Fruit fly (Drosophila melanogaster) whole organism, wandering third instar larva: Measurements from ENCODE around the gene hoe1.

Source experiments
- CG9705 ChIP-seq: fragments of 200-800 bp; sonication (Bioruptor generic); optimal IDR thresholded peaks from 2 replicates; lab custom pipeline; 2018; ENCODE audit warnings: missing biosample characterization, mild to moderate bottlenecking, missing genetic modification characterization
- Dif ChIP-seq: fragments of 200-275, 200-300 bp; sonication (Bioruptor generic); optimal IDR thresholded peaks from 2 replicates; lab custom pipeline; 2018; ENCODE audit warnings: missing biosample characterization, missing genetic modification characterization; ENCODE audit not compliant: partially characterized antibody
- GATAd ChIP-seq: sonication (Bioruptor generic); optimal IDR thresholded peaks from 2 replicates; lab custom pipeline; 2016; ENCODE audit warnings: missing biosample characterization, missing genetic modification characterization
- Hr78 ChIP-seq: fragments of >200 bp; optimal IDR thresholded peaks from 2 replicates; lab custom pipeline; 2017; ENCODE audit warnings: missing biosample characterization, missing genetic modification characterization
- Myc ChIP-seq: fragments of >200 bp; optimal IDR thresholded peaks from 2 replicates; lab custom pipeline; 2017
- N ChIP-seq: fragments of >200 bp; optimal IDR thresholded peaks from 2 replicates; lab custom pipeline; 2018; ENCODE audit warnings: missing biosample characterization, missing external identifiers, missing genetic modification characterization
- br ChIP-seq: fragments of 200-800 bp; sonication (Bioruptor generic); optimal IDR thresholded peaks from 2 replicates; lab custom pipeline; 2016; ENCODE audit warnings: missing biosample characterization, missing genetic modification characterization
- brk ChIP-seq: fragments of 200-800 bp; sonication (Bioruptor generic); optimal IDR thresholded peaks from 2 replicates; lab custom pipeline; 2016; ENCODE audit warnings: missing biosample characterization, mild to moderate bottlenecking, missing genetic modification characterization
- fru ChIP-seq: fragments of 200-800 bp; sonication (Bioruptor generic); optimal IDR thresholded peaks from 3 replicates; lab custom pipeline; 2016; ENCODE audit warnings: missing biosample characterization, mild to moderate bottlenecking, missing genetic modification characterization
- lola ChIP-seq: fragments of >200 bp; optimal IDR thresholded peaks from 2 replicates; lab custom pipeline; 2017; ENCODE audit warnings: missing biosample characterization, missing genetic modification characterization
- pan ChIP-seq: fragments of >200 bp; optimal IDR thresholded peaks from 2 replicates; lab custom pipeline; 2017
- psq ChIP-seq: fragments of 200-800 bp; sonication (Bioruptor generic); optimal IDR thresholded peaks from 3 replicates; lab custom pipeline; 2017; ENCODE audit warnings: missing biosample characterization, mild to moderate bottlenecking, missing genetic modification characterization, moderate library complexity
- tai ChIP-seq: sonication (Bioruptor generic); optimal IDR thresholded peaks from 2 replicates; lab custom pipeline; 2016; ENCODE audit warnings: missing biosample characterization, missing genetic modification characterization

DNA sequence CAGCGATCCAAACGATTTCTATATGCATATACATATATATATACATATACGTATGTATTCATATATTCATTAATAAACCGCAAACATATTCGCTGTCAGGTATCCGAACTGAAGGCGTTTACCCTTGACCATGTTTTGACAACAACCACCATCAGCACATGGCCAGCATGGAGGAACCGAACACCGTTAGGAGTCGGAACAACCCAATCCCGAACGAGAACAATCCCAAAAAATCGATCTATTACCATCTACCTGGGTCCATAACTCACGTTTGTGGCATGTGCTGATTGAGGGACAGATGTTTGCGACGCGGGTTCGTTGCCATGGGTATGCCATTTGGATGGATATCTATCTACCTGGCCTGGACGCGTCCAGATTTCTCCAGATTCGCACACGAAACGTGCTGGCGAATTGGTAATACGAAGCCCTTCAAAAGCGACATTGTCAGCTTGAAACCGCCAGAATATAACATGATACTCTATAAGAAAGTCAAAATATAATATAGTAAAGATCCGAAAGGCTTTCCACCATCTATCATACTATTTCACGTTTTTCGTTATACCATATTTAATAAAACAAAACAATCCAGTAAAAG, 42.6 kb downstream of the hoe1 start, which contains the start of gene CG15625:
- TF ChIP-seq br (no peak), tai (GFP tag; lab: Kevin White, UChicago) (no peak), N (GFP tag; lab: Kevin White, UChicago) (no peak), Dif (no peak), lola (GFP tag; lab: Kevin White, UChicago) (no peak), brk (GFP tag; lab: Kevin White, UChicago) (no peak), Myc (no peak), CG9705 (GFP tag; lab: Kevin White, UChicago) (no peak), pan (lab: Kevin White, UChicago) (no peak), psq (GFP tag; lab: Kevin White, UChicago) (no peak), GATAd (GFP tag; lab: Kevin White, UChicago) (no peak), fru (GFP tag; lab: Kevin White, UChicago) (no peak), Hr78 (GFP tag; lab: Kevin White, UChicago) (no peak)
